Worm (Caenorhabditis elegans) whole organism, midembryonic: ENCODE data around the gene cdr-2.

Source experiments
- T22C8.4 ChIP-seq: fragments of 200-800 bp; sonication (Bioruptor generic); IDR thresholded peaks from 2 replicates; pipeline ENCODE4 v1.3.6; 2022; ENCODE audit warnings: missing genetic modification characterization, missing compliant biosample characterization
- flt-1 ChIP-seq: fragments of 200-800 bp; sonication (Bioruptor generic); IDR thresholded peaks from 2 replicates; pipeline ENCODE4 v1.3.6; 2022; ENCODE audit warnings: missing genetic modification characterization, missing compliant biosample characterization
- med-1 ChIP-seq: sonication (generic microtip); optimal IDR thresholded peaks from 2 replicates; lab custom pipeline; 2017; ENCODE audit warnings: missing genetic modification characterization, mild to moderate bottlenecking, missing compliant biosample characterization, antibody characterized with exemption, missing genetic modification reagents; ENCODE audit not compliant: insufficient read depth
- ref-1 ChIP-seq: fragments of 200-800 bp; sonication (Bioruptor generic); conservative IDR thresholded peaks from 2 replicates; pipeline ENCODE4 v1.3.6; 2022; ENCODE audit warnings: missing genetic modification reagents, missing genetic modification characterization, missing compliant biosample characterization
- ztf-23 ChIP-seq: fragments of 200-800 bp; sonication (Bioruptor generic); IDR thresholded peaks from 2 replicates; pipeline ENCODE4 v1.3.6; 2022; ENCODE audit warnings: missing genetic modification reagents, missing genetic modification characterization, missing compliant biosample characterization
- ztf-29 ChIP-seq: fragments of 200-800 bp; sonication (Bioruptor generic); IDR thresholded peaks from 2 replicates; pipeline ENCODE4 v1.3.6; 2022; ENCODE audit warnings: missing genetic modification reagents, missing genetic modification characterization, missing compliant biosample characterization

DNA sequence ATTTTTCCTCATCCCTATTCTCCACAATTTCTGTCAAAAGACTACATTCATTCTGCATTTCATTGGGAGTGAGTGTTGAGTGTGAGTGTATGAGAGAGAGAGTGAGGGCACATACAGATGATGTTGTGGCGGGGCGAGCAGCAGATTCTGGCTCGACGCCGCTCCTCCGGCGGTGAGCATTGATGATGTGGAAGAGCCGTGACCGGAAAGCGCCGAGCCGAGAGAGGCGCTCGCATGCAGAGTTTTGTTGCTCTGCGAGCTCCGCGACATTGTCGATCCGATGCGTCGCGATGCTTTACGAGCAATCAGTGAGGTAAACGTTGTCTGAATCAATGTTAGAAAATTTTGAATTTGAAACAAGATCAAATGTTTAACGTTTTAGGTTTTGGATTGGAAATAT is 40.2 kb upstream of the cdr-2 start:
- no peak for TF ChIP-seq med-1 (GFP tag; lab: Kevin White, UChicago)
- no peak for TF ChIP-seq ref-1 (GFP tag; lab: Robert Waterston, UW)
- TF ChIP-seq ztf-23, result no peak
- no peak for TF ChIP-seq flt-1
- no peak for TF ChIP-seq ztf-29 (GFP tag; lab: Robert Waterston, UW)
- no peak for TF ChIP-seq T22C8.4 (GFP tag; lab: Robert Waterston, UW)
